Worm (Caenorhabditis elegans) whole organism, L2 larva: ENCODE measurements around the gene W05H7.1.

Experiments
- C34F6.9 ChIP-seq: fragments of 150-350 bp; optimal IDR thresholded peaks from 2 replicates; lab custom pipeline; 2014; ENCODE audit warnings: missing biosample characterization, missing genetic modification characterization
- F13H6.1 ChIP-seq: sonication (generic microtip); optimal IDR thresholded peaks from 2 replicates; lab custom pipeline; 2016; ENCODE audit warnings: missing genetic modification characterization, missing compliant biosample characterization
- R02D3.7 ChIP-seq: fragments of 150-350 bp; optimal IDR thresholded peaks from 2 replicates; lab custom pipeline; 2014; ENCODE audit warnings: missing biosample characterization, missing genetic modification characterization
- Y55F3AM.14 ChIP-seq: fragments of 200-800 bp; sonication (Bioruptor generic); optimal IDR thresholded peaks from 2 replicates; lab custom pipeline; 2018; ENCODE audit warnings: mild to moderate bottlenecking, missing genetic modification characterization, missing compliant biosample characterization
- alr-1 ChIP-seq: fragments of 150-350 bp; optimal IDR thresholded peaks from 2 replicates; lab custom pipeline; 2014; ENCODE audit warnings: missing biosample characterization, missing genetic modification characterization
- aly-2 ChIP-seq: fragments of 150-350 bp; optimal IDR thresholded peaks from 2 replicates; lab custom pipeline; 2014; ENCODE audit warnings: missing biosample characterization, missing genetic modification characterization
- ama-1 ChIP-seq: fragments of 150-350 bp; optimal IDR thresholded peaks from 2 replicates; lab custom pipeline; 2018; ENCODE audit warnings: inconsistent platforms
- blmp-1 ChIP-seq: sonication (generic microtip); optimal IDR thresholded peaks from 2 replicates; lab custom pipeline; 2017; ENCODE audit warnings: missing genetic modification characterization, mild to moderate bottlenecking, missing compliant biosample characterization, antibody characterized with exemption, moderate library complexity; ENCODE audit not compliant: insufficient read depth
- ceh-16 ChIP-seq: fragments of 150-350 bp; optimal IDR thresholded peaks from 2 replicates; lab custom pipeline; 2014; ENCODE audit warnings: missing biosample characterization, missing genetic modification characterization
- ceh-82 ChIP-seq: fragments of 150-350 bp; optimal IDR thresholded peaks from 2 replicates; lab custom pipeline; 2014; ENCODE audit warnings: missing biosample characterization, missing genetic modification characterization
- crh-2 ChIP-seq: sonication (generic microtip); optimal IDR thresholded peaks from 2 replicates; lab custom pipeline; 2017; ENCODE audit warnings: missing biosample characterization, missing genetic modification characterization
- egl-27 ChIP-seq: sonication (generic microtip); optimal IDR thresholded peaks from 3 replicates; lab custom pipeline; 2017; ENCODE audit warnings: missing biosample characterization, missing genetic modification reagents, missing genetic modification characterization
- elt-1 ChIP-seq: fragments of 150-350 bp; optimal IDR thresholded peaks from 2 replicates; lab custom pipeline; 2014; ENCODE audit warnings: missing biosample characterization, missing genetic modification characterization
- elt-3 ChIP-seq: sonication (generic microtip); optimal IDR thresholded peaks from 2 replicates; lab custom pipeline; 2017; ENCODE audit warnings: missing biosample characterization, missing genetic modification characterization
- fos-1 ChIP-seq: fragments of 150-350 bp; optimal IDR thresholded peaks from 2 replicates; lab custom pipeline; 2014; ENCODE audit warnings: missing biosample characterization, missing genetic modification characterization
- lin-11 ChIP-seq: fragments of 150-350 bp; sonication (generic microtip); optimal IDR thresholded peaks from 2 replicates; lab custom pipeline; 2014; ENCODE audit warnings: missing biosample characterization, missing genetic modification characterization, inconsistent platforms, mixed read lengths
- lin-13 ChIP-seq: fragments of 150-350 bp; optimal IDR thresholded peaks from 2 replicates; lab custom pipeline; 2014; ENCODE audit warnings: missing biosample characterization, missing genetic modification reagents, missing genetic modification characterization
- lin-39 ChIP-seq: fragments of 150-350 bp; optimal IDR thresholded peaks from 2 replicates; lab custom pipeline; 2014; ENCODE audit warnings: missing biosample characterization, missing genetic modification reagents, missing genetic modification characterization
- lsy-2 ChIP-seq, 2 experiments: fragments of 150-350 bp in 1 of 2; sonication (generic microtip) in 1 of 2; optimal IDR thresholded peaks; 2 replicates each; lab custom pipeline; 2014 to 2017; ENCODE audit warnings: missing biosample characterization in 2 of 2, missing genetic modification characterization in 2 of 2
- mbf-1 ChIP-seq: sonication (generic microtip); optimal IDR thresholded peaks from 2 replicates; lab custom pipeline; 2017; ENCODE audit warnings: missing biosample characterization, missing genetic modification characterization
- mdl-1 ChIP-seq, 2 experiments: fragments of 150-350 bp in 1 of 2; sonication (generic microtip) in 1 of 2; optimal IDR thresholded peaks; 2 replicates each; lab custom pipeline; 2017; ENCODE audit warnings: missing biosample characterization in 2 of 2, missing genetic modification characterization in 2 of 2
- nhr-10 ChIP-seq: sonication (generic microtip); optimal IDR thresholded peaks from 2 replicates; lab custom pipeline; 2017; ENCODE audit warnings: missing biosample characterization, missing genetic modification characterization
- nhr-11 ChIP-seq: fragments of 150-350 bp; optimal IDR thresholded peaks from 2 replicates; lab custom pipeline; 2014; ENCODE audit warnings: missing biosample characterization, missing genetic modification characterization
- nhr-129 ChIP-seq: fragments of 150-350 bp; optimal IDR thresholded peaks from 2 replicates; lab custom pipeline; 2014; ENCODE audit warnings: missing biosample characterization, missing genetic modification characterization
- nhr-21 ChIP-seq: fragments of 150-350 bp; optimal IDR thresholded peaks from 2 replicates; lab custom pipeline; 2014; ENCODE audit warnings: missing biosample characterization, missing genetic modification characterization
- nhr-23 ChIP-seq: fragments of 150-350 bp; optimal IDR thresholded peaks from 2 replicates; lab custom pipeline; 2014; ENCODE audit warnings: missing biosample characterization, missing genetic modification reagents, missing genetic modification characterization
- nhr-237 ChIP-seq: fragments of 150-350 bp; optimal IDR thresholded peaks from 2 replicates; lab custom pipeline; 2014; ENCODE audit warnings: missing biosample characterization, missing genetic modification characterization
- nhr-25 ChIP-seq: fragments of 150-350 bp; sonication (generic microtip); optimal IDR thresholded peaks from 3 replicates; lab custom pipeline; 2014; ENCODE audit warnings: missing biosample characterization, missing genetic modification characterization
- nhr-6 ChIP-seq: fragments of 150-350 bp; optimal IDR thresholded peaks from 2 replicates; lab custom pipeline; 2014; ENCODE audit warnings: missing biosample characterization, missing genetic modification characterization
- nhr-77 ChIP-seq: fragments of 150-350 bp; optimal IDR thresholded peaks from 2 replicates; lab custom pipeline; 2014; ENCODE audit warnings: missing biosample characterization, missing genetic modification characterization
- peb-1 ChIP-seq: fragments of 150-350 bp; optimal IDR thresholded peaks from 2 replicates; lab custom pipeline; 2014; ENCODE audit warnings: missing biosample characterization, missing genetic modification characterization
- sem-4 ChIP-seq: fragments of 150-350 bp; optimal IDR thresholded peaks from 2 replicates; lab custom pipeline; 2014; ENCODE audit warnings: missing biosample characterization, missing genetic modification reagents, missing genetic modification characterization
- skn-1 ChIP-seq: sonication (generic microtip); optimal IDR thresholded peaks from 2 replicates; lab custom pipeline; 2017; ENCODE audit warnings: missing biosample characterization, missing genetic modification characterization
- sma-3 ChIP-seq: sonication (generic microtip); optimal IDR thresholded peaks from 2 replicates; lab custom pipeline; 2016; ENCODE audit warnings: missing genetic modification reagents, missing genetic modification characterization, missing compliant biosample characterization
- sma-9 ChIP-seq, 2 experiments: fragments of 150-350 bp in 1 of 2; sonication (generic microtip) in 1 of 2; optimal IDR thresholded peaks; 2 replicates each; lab custom pipeline; 2014 to 2016; ENCODE audit warnings: missing genetic modification characterization in 2 of 2, mild to moderate bottlenecking in 1 of 2, missing biosample characterization in 1 of 2, missing compliant biosample characterization in 1 of 2, missing genetic modification reagents in 1 of 2, moderate library complexity in 1 of 2
- unc-39 ChIP-seq: fragments of 150-350 bp; optimal IDR thresholded peaks from 2 replicates; lab custom pipeline; 2014; ENCODE audit warnings: missing biosample characterization, missing genetic modification characterization
- unc-55 ChIP-seq: fragments of 150-350 bp; sonication (generic microtip); optimal IDR thresholded peaks from 3 replicates; lab custom pipeline; 2014; ENCODE audit warnings: missing biosample characterization, missing genetic modification reagents, missing genetic modification characterization
- unc-62 ChIP-seq: fragments of 150-350 bp; optimal IDR thresholded peaks from 2 replicates; lab custom pipeline; 2014; ENCODE audit warnings: missing biosample characterization, missing genetic modification reagents, missing genetic modification characterization
- zag-1 ChIP-seq: fragments of 150-350 bp; optimal IDR thresholded peaks from 2 replicates; lab custom pipeline; 2014; ENCODE audit warnings: missing biosample characterization, missing genetic modification characterization
- ztf-1 ChIP-seq: fragments of 200-800 bp; sonication (Bioruptor generic); conservative IDR thresholded peaks from 2 replicates; pipeline ENCODE4 v1.3.6; 2022; ENCODE audit warnings: missing genetic modification characterization, missing compliant biosample characterization
- ztf-4 ChIP-seq: fragments of 150-350 bp; optimal IDR thresholded peaks from 2 replicates; lab custom pipeline; 2014; ENCODE audit warnings: missing biosample characterization, missing genetic modification characterization

W05H7.1 gene

DNA sequence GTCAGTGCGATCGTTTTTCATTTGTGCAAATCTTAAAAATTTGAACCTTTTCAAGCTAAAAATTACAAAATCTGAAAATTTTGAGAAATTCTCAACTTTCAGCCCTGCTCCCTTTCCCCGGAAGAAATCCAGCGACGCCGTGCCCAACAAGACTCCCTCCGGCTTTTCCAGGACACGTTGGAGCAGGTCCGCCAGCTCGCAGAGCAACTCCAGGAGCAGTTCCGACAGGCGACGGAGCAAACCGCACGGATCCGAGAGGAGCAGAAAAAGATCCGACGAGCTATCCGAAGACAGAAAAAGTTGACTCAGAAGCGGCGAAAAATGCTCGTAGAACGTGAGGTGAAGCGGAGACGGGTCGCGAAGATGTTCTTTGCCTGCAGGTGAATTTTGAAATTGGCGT, 672 bp downstream of the W05H7.1 start:
- no peak for TF ChIP-seq nhr-23 (tag; lab: Kevin White, UChicago)
- TF ChIP-seq sem-4 (tag; lab: Kevin White, UChicago) = no peak
- TF ChIP-seq C34F6.9 (tag; lab: Kevin White, UChicago) = no peak
- TF ChIP-seq lsy-2 (tag; optimal IDR thresholded peaks at IDR 0.05; lab: Kevin White, UChicago) = no peak
- TF ChIP-seq ztf-1 = no peak
- TF ChIP-seq blmp-1 = no peak
- no peak for TF ChIP-seq sma-9 (GFP tag; optimal IDR thresholded peaks at IDR 0.05; lab: Kevin White, UChicago)
- TF ChIP-seq sma-9 (tag; optimal IDR thresholded peaks at IDR 0.05; lab: Kevin White, UChicago) = no peak
- TF ChIP-seq R02D3.7 = no peak
- TF ChIP-seq crh-2 (tag; lab: Kevin White, UChicago) = no peak
- no peak for TF ChIP-seq ceh-82 (tag; lab: Kevin White, UChicago)
- TF ChIP-seq lin-11 (tag; lab: Kevin White, UChicago) = no peak
- TF ChIP-seq, all 48 proteins: peak for 0

DNA sequence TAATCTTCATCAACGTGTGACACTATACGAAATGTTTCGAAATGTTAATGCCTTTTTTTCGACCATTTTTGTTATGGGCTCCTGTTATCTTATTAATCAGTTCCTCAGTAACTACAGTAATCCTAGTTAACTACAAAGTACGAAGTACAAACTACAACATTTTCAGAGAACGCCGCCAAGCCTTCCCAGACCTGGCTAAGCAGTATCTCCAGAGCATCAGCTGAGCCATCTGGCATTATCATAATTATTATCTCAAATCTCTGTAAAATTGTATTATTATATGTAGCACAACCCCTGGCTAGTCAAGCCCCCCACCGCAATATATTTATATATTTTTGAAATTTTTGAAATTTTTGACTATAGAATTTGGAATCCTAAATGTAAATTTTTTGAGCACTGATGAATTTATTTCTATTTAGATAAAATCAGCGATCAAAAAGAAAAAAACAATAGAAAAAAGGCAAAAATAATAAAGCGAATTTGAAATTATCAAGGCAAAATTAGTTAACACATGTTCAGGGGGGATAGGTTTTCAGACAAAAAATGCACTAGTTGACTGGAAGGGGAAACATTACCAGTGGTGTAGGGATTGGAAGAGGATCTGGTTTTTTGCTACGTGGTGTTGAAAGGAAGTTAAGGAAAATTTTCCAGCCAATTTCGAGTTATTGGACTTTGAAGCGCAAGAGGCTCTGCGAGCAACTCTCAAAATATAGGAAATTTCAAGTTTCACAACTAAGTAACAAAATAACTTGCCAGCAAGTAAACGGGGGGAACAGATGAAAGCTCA, 1.4 kb downstream of the W05H7.1 start:
- no peak for TF ChIP-seq lin-11 (tag; lab: Kevin White, UChicago)
- TF ChIP-seq F13H6.1 (tag; lab: Kevin White, UChicago) = peak; percentile 20
- peak; percentile 83 for TF ChIP-seq ama-1 (lab: Kevin White, UChicago)
- peak; percentile 32 for TF ChIP-seq ztf-4 (tag; lab: Kevin White, UChicago)

- TF ChIP-seq sma-3 (GFP tag; lab: Kevin White, UChicago) = peak; percentile 23
- no peak for TF ChIP-seq nhr-23 (tag; lab: Kevin White, UChicago)
- TF ChIP-seq zag-1 = no peak
- no peak for TF ChIP-seq ztf-1
- TF ChIP-seq mbf-1 (tag; lab: Kevin White, UChicago) = no peak
- no peak for TF ChIP-seq alr-1
- peak; percentile 33 for TF ChIP-seq egl-27 (tag; lab: Kevin White, UChicago)
- no peak for TF ChIP-seq lin-11 (tag; lab: Kevin White, UChicago)
- TF ChIP-seq ama-1 (lab: Kevin White, UChicago) = peak; percentile 30
- TF ChIP-seq elt-1 (tag; lab: Kevin White, UChicago) = no peak
- TF ChIP-seq C34F6.9 (tag; lab: Kevin White, UChicago) = no peak
- peak; percentile 36 for TF ChIP-seq unc-55 (GFP tag; lab: Kevin White, UChicago)
- no peak for TF ChIP-seq crh-2 (tag; lab: Kevin White, UChicago)
- TF ChIP-seq nhr-10 (tag; lab: Kevin White, UChicago) = no peak
- TF ChIP-seq nhr-21 = no peak
- TF ChIP-seq sma-9 (GFP tag; optimal IDR thresholded peaks at IDR 0.05; lab: Kevin White, UChicago) = peak; percentile 85
- no peak for TF ChIP-seq sma-9 (tag; optimal IDR thresholded peaks at IDR 0.05; lab: Kevin White, UChicago)
- no peak for TF ChIP-seq nhr-11
- no peak for TF ChIP-seq skn-1 (tag; lab: Kevin White, UChicago)
- TF ChIP-seq fos-1 (tag; lab: Kevin White, UChicago) = peak; percentile 89
- TF ChIP-seq lsy-2 (tag; optimal IDR thresholded peaks at IDR 0.05; lab: Kevin White, UChicago) = peak in 1 of 2 experiments; percentile 7
- peak; percentile 18 for TF ChIP-seq F13H6.1 (tag; lab: Kevin White, UChicago)
- TF ChIP-seq nhr-129 (tag; lab: Kevin White, UChicago) = no peak
- peak; percentile 63 for TF ChIP-seq blmp-1
- TF ChIP-seq unc-62 = no peak
- TF ChIP-seq ceh-16 = no peak
- TF ChIP-seq mdl-1 (tag; optimal IDR thresholded peaks at IDR 0.05; lab: Kevin White, UChicago) = no peak
- no peak for TF ChIP-seq sem-4 (tag; lab: Kevin White, UChicago)
- no peak for TF ChIP-seq lin-13 (GFP tag; lab: Kevin White, UChicago)
- no peak for TF ChIP-seq R02D3.7
Measured at ce11 chrX:1453770-1454169, 3.2 kb downstream of the W05H7.1 start, which contains the start of gene cebp-1. Gene cebp-1 (minus strand): TSS chrX:1453868.

DNA sequence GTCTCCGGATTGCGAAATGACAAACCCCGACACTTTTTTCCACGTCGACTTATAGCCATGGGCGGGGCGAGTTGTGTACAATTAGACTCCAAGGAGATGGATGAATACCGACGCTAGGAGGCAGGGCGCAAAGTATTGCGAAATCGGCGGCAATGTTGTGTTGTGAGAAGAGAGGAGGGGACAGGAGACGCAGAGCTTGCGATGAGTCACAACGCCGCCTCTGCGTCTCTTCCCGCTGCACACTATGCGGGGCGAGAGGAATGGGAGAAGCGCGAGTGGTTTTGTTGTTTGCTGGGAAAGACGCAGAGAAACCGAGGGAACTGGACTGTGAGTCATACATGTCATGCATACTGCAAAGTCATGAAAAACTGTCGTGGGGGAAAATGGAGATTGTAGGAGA, 3.8 kb downstream of the W05H7.1 start:
- TF ChIP-seq unc-39 = peak; percentile 22
- TF ChIP-seq nhr-23 (tag; lab: Kevin White, UChicago) = no peak
- TF ChIP-seq nhr-237 (tag; lab: Kevin White, UChicago) = no peak
- TF ChIP-seq unc-62 = peak; percentile 59
- TF ChIP-seq F13H6.1 (tag; lab: Kevin White, UChicago) = peak; percentile 96
- TF ChIP-seq fos-1 (tag; lab: Kevin White, UChicago) = peak; percentile 100
- TF ChIP-seq skn-1 (tag; lab: Kevin White, UChicago) = peak; percentile 75
- no peak for TF ChIP-seq alr-1
- no peak for TF ChIP-seq nhr-11
- TF ChIP-seq nhr-77 (tag; lab: Kevin White, UChicago) = peak; percentile 12
- TF ChIP-seq crh-2 (tag; lab: Kevin White, UChicago) = peak; percentile 91
- no peak for TF ChIP-seq nhr-10 (tag; lab: Kevin White, UChicago)
- no peak for TF ChIP-seq lin-39
- TF ChIP-seq aly-2 (tag; lab: Kevin White, UChicago) = no peak
- peak; percentile 75 to 82 for TF ChIP-seq mdl-1 (tag; optimal IDR thresholded peaks at IDR 0.05; lab: Kevin White, UChicago)
- TF ChIP-seq lin-13 (GFP tag; lab: Kevin White, UChicago) = peak; percentile 83
- peak; percentile 84 for TF ChIP-seq ztf-4 (tag; lab: Kevin White, UChicago)
- peak; percentile 82 for TF ChIP-seq zag-1
- TF ChIP-seq elt-3 (tag; lab: Kevin White, UChicago) = no peak
- TF ChIP-seq unc-55 (GFP tag; lab: Kevin White, UChicago) = peak; percentile 76
- peak; percentile 80 for TF ChIP-seq nhr-6 (tag; lab: Kevin White, UChicago)
- TF ChIP-seq nhr-129 (tag; lab: Kevin White, UChicago) = peak; percentile 100
- peak; percentile 89 for TF ChIP-seq nhr-25
- TF ChIP-seq peb-1 (tag; lab: Kevin White, UChicago) = no peak
- TF ChIP-seq egl-27 (tag; lab: Kevin White, UChicago) = peak; percentile 68
- TF ChIP-seq nhr-21 = peak; percentile 89
- peak; percentile 83 for TF ChIP-seq C34F6.9 (tag; lab: Kevin White, UChicago)
- peak; percentile 81 for TF ChIP-seq blmp-1
- TF ChIP-seq Y55F3AM.14 (GFP tag; lab: Kevin White, UChicago) = peak; percentile 68
